Worm (Caenorhabditis elegans): Measurements from ENCODE around the gene sdz-8.

Gene sdz-8

ce11 chrV:11474399-11474798 is 41.6 kb downstream of the sdz-8 start, which contains the start of gene nas-22:
TSS of gene nas-22 (plus strand) at chrV:11474699.
- TF ChIP-seq fos-1 (tag; optimal IDR thresholded peaks at IDR 0.05) (no peak), ZK546.5 (tag; optimal IDR thresholded peaks at IDR 0.05) (no peak), daf-12 (tag; optimal IDR thresholded peaks at IDR 0.05) (no peak), nhr-237 (tag; optimal IDR thresholded peaks at IDR 0.05) (no peak), hmg-11 (tag; optimal IDR thresholded peaks at IDR 0.05) (no peak), ztf-4 (tag; optimal IDR thresholded peaks at IDR 0.05) (no peak), ceh-82 (tag; optimal IDR thresholded peaks at IDR 0.05) (no peak), zag-1 (tag; optimal IDR thresholded peaks at IDR 0.05) (no peak), nhr-28 (tag; optimal IDR thresholded peaks at IDR 0.05) (no peak), skn-1 (tag; optimal IDR thresholded peaks at IDR 0.05) (no peak), ceh-28 (tag; optimal IDR thresholded peaks at IDR 0.05) (no peak), elt-1 (tag; optimal IDR thresholded peaks at IDR 0.05) (no peak)

- TF ChIP-seq R02D3.7 (tag; optimal IDR thresholded peaks at IDR 0.05) (no peak), elt-3 (tag; optimal IDR thresholded peaks at IDR 0.05) (no peak), nhr-12 (tag; optimal IDR thresholded peaks at IDR 0.05) (no peak), pha-4 (tag; optimal IDR thresholded peaks at IDR 0.05) (no peak), nhr-11 (tag; optimal IDR thresholded peaks at IDR 0.05) (no peak), lin-15B (tag; optimal IDR thresholded peaks at IDR 0.05) (no peak)
Measured at ce11 chrV:11472209-11472608, 43.8 kb downstream of the sdz-8 start, which contains the start of the genes nas-20 and nas-21. TSS of gene nas-20 (minus strand) at chrV:11472309. TSS of gene nas-21 (plus strand) at chrV:11472564.

- peak; percentile 86 for TF ChIP-seq pqm-1 (tag; optimal IDR thresholded peaks at IDR 0.05)
- TF ChIP-seq jun-1 (tag; optimal IDR thresholded peaks at IDR 0.05) = peak; percentile 37
- no peak for TF ChIP-seq unc-39 (tag; optimal IDR thresholded peaks at IDR 0.05)
- peak; percentile 97 for TF ChIP-seq elt-2 (tag; optimal IDR thresholded peaks at IDR 0.05)
Measured at ce11 chrV:11470210-11470713, 45.7 kb downstream of the sdz-8 start, which contains the start of gene aat-6. TSS of gene aat-6 (minus strand) at chrV:11470663.

Measured in whole organism, L3 larva.